Worm (Caenorhabditis elegans): ENCODE data around the gene K06H6.2.
A peak's percentile ranks its signal among the peaks of the same experiment; 100 is the strongest.

The K06H6.2 gene

DNA sequence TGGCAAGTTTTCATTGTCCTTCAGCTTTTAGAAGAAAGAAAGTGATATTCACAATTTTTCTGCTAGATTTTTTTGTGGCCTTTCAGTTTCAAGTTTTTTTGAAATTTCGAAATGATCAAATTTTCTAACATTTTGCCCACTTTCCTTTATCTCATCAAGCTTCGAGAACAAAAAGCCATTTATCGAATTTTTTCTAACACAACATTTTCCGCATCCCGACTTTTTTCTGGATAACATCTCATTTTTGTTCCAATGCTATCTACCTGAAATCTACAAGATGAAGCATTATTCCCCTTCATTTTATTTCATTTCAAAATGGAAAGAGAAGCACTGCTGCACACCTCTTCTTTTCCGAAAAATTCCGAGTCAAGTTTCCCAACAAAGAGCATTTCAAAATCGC lies 7.4 kb downstream of the K06H6.2 start, which contains the start of gene ZK488.5:
Gene ZK488.5 (plus strand): TSS at position 301 of the 400 bp plus-strand sequence.
- TF ChIP-seq lin-13 (GFP tag; optimal IDR thresholded peaks at IDR 0.05), result no peak
- no peak for TF ChIP-seq nhr-237 (tag; optimal IDR thresholded peaks at IDR 0.05)
- TF ChIP-seq F37D6.2 (tag; optimal IDR thresholded peaks at IDR 0.05), result no peak
- TF ChIP-seq attf-4 (tag; optimal IDR thresholded peaks at IDR 0.05), result no peak

DNA sequence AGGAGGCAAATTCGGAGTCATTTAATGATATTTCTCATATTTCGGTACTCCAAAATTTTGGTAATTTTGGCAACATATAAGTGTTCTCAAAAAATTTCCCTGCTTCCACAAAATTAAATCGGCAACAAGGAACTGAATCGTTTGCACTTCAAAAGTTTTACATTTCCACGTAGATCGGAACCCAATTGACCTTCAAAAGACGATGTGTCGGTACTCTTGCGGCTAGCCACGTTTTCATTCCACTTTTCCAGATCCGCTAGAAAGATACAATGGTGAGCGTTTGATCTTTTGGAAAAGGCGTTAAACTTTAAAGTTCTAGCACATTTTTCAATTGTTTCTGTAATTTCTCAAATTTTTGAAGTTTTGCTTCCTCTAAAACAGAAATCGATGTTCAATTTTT lies 11.4 kb downstream of the K06H6.2 start:
- TF ChIP-seq madf-9 (GFP tag; conservative IDR thresholded peaks at IDR 0.05) (no peak), egl-27 (tag; optimal IDR thresholded peaks at IDR 0.05) (no peak), snpc-1.2 (GFP tag; IDR thresholded peaks at IDR 0.05) (no peak), dve-1 (tag; optimal IDR thresholded peaks at IDR 0.05; ENCODE audit: insufficient read depth) (no peak), egl-43 (GFP tag; IDR thresholded peaks at IDR 0.05) (no peak), ces-1 (GFP tag; optimal IDR thresholded peaks at IDR 0.05) (no peak), zfp-3 (GFP tag; conservative IDR thresholded peaks at IDR 0.05) (no peak), lir-3 (tag; optimal IDR thresholded peaks at IDR 0.05) (no peak), rbr-2 (tag; optimal IDR thresholded peaks at IDR 0.05) (no peak), hif-1 (tag; optimal IDR thresholded peaks at IDR 0.05) (no peak), nhr-77 (tag; optimal IDR thresholded peaks at IDR 0.05) (no peak), nhr-76 (tag; optimal IDR thresholded peaks at IDR 0.05) (no peak), hlh-11 (tag; optimal IDR thresholded peaks at IDR 0.05) (no peak), pha-4 (GFP tag; IDR thresholded peaks at IDR 0.05) (no peak), pha-4 (tag; optimal IDR thresholded peaks at IDR 0.05) (no peak), lin-29 (GFP tag; IDR thresholded peaks at IDR 0.05) (no peak), Y48G9A.11 (GFP tag; IDR thresholded peaks at IDR 0.05) (no peak)

DNA sequence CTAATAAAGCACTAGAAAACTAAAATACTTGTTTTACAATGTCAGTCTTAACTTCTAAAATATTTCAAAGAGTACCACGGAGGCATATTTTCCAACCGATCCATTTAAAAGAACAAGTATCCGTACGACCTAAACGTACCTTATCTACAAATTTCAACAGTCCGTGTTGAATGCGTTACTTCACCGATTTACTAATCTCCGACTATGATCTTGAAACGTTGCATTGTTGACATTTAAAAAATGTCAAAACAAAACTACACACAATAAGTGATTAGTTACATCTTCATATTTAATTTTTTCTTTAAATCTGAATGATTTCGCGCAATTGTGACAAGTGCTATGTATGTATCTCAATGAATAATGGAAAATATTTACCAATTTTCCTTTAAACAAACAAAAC lies 12.3 kb downstream of the K06H6.2 start:
- TF ChIP-seq lin-15B (tag; optimal IDR thresholded peaks at IDR 0.05), result no peak
- TF ChIP-seq Y105C5A.15 (GFP tag; IDR thresholded peaks at IDR 0.05), result no peak
- TF ChIP-seq daf-12 (tag; optimal IDR thresholded peaks at IDR 0.05), result no peak
- no peak for TF ChIP-seq ztf-11 (tag; optimal IDR thresholded peaks at IDR 0.05)
- TF ChIP-seq mep-1 (tag; optimal IDR thresholded peaks at IDR 0.05), result no peak
- no peak for TF ChIP-seq T20F7.1 (GFP tag; optimal IDR thresholded peaks at IDR 0.05)

DNA sequence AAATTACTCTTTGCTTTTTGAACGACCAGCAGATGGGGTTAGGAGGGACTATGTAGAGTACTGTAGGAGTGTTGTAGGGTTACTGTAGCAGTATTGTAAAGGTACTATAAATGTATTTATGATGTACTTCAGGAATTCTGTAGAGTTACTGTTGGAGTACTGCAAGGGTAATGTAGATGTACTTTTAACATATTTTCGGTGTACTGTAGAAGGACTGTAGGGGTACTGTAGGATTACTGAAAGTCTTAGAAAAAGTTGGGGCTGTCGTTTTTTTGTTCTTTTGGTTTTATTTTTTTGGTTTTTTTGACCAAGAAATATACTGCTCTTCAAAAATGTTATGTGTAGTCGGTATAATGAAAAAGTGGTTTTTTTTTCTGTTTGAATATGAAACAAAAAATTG lies 13.1 kb downstream of the K06H6.2 start:
- TF ChIP-seq unc-62 (GFP tag; optimal IDR thresholded peaks at IDR 0.05 in 1 of 2) (peak in 1 of 2 experiments; percentile 92), unc-62 (tag; optimal IDR thresholded peaks at IDR 0.05) (no peak), pha-4 (GFP tag; IDR thresholded peaks at IDR 0.05) (no peak), pha-4 (tag; optimal IDR thresholded peaks at IDR 0.05) (no peak), aha-1 (tag) (peak; percentile 41)

DNA sequence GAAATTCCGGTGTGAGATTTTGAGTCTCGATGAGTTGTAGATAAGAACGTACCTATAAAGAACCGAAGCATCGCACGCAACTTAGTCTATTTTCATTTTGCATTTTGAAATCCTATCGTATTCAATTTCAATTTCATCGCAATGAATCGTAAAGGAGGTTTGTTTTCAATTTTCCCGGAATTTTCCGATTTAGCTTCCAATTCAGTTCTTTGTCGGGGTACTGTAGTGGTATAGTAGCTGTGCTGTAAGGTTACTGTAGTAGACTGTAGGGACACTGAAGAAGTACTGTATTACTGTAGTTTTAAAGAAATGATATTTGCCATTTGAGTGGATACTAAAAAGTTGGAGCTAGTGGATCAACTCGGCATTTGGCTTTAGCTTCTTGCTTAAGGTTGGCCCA lies 14.2 kb downstream of the K06H6.2 start:
- no peak for TF ChIP-seq rbr-2 (tag; optimal IDR thresholded peaks at IDR 0.05)
- TF ChIP-seq unc-62 (GFP tag; optimal IDR thresholded peaks at IDR 0.05 in 1 of 2), result peak in 1 of 2 experiments; percentile 84
- TF ChIP-seq unc-62 (tag; optimal IDR thresholded peaks at IDR 0.05), result no peak
- no peak for TF ChIP-seq mxl-3 (GFP tag; optimal IDR thresholded peaks at IDR 0.05)
- TF ChIP-seq egl-43 (GFP tag; IDR thresholded peaks at IDR 0.05), result no peak
- no peak for TF ChIP-seq lsy-2 (tag; optimal IDR thresholded peaks at IDR 0.05)
- peak; percentile 71 for TF ChIP-seq aha-1 (tag)
- no peak for TF ChIP-seq daf-8 (GFP tag; IDR thresholded peaks at IDR 0.05)
- TF ChIP-seq mep-1 (tag; optimal IDR thresholded peaks at IDR 0.05), result no peak

DNA sequence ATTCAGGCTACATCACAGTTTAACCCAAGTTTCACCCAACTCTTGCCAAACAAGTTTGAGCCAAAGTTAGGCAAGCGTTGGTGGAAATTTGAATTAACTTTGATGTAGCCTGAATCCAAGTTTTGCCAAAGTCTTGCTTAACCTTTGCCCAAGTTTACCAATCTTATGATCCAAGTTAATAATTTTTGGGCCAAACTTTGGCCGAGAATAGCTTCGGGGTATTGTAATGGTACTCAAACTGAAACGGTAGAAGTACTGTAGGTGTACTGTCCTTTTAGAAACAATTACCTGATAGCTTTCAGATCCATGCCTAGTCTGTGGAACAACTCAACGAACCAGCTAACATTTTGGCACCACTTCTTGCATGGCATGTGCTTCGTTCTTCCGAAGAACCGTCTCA lies 14.7 kb downstream of the K06H6.2 start, which contains the start of gene nhr-251:
Gene nhr-251 (plus strand): TSS at position 301 of the 400 bp plus-strand sequence.
- TF ChIP-seq nhr-76 (tag; optimal IDR thresholded peaks at IDR 0.05) (no peak), mep-1 (tag; optimal IDR thresholded peaks at IDR 0.05) (no peak), vab-7 (GFP tag; IDR thresholded peaks at IDR 0.05) (no peak), dpl-1 (GFP tag; optimal IDR thresholded peaks at IDR 0.05) (no peak), nhr-42 (GFP tag; IDR thresholded peaks at IDR 0.05) (no peak), aha-1 (tag) (peak; percentile 64)

Data from whole organism, L4 larva.